Worm (Caenorhabditis elegans) whole organism, mixed stage, embryonic: Measurements from ENCODE around the gene hrde-1.

Experiments used
- M03D4.4 ChIP-seq: sonication (generic microtip); optimal IDR thresholded peaks from 2 replicates; lab custom pipeline; 2017; ENCODE audit warnings: mild to moderate bottlenecking, missing genetic modification characterization, missing compliant biosample characterization
- bed-3 ChIP-seq: fragments of 200-800 bp; sonication (Bioruptor generic); optimal IDR thresholded peaks from 3 replicates; lab custom pipeline; 2018; ENCODE audit warnings: mild to moderate bottlenecking, missing genetic modification characterization, moderate library complexity, missing compliant biosample characterization
- blmp-1 ChIP-seq: fragments of 150-350 bp; optimal IDR thresholded peaks from 2 replicates; lab custom pipeline; 2014; ENCODE audit warnings: missing biosample characterization, missing genetic modification characterization
- ceh-39 ChIP-seq: fragments of 150-350 bp; optimal IDR thresholded peaks from 2 replicates; lab custom pipeline; 2014; ENCODE audit warnings: missing biosample characterization, missing genetic modification characterization
- ceh-43 ChIP-seq: fragments of 200-800 bp; sonication (Bioruptor generic); optimal IDR thresholded peaks from 2 replicates; lab custom pipeline; 2018; ENCODE audit warnings: mild to moderate bottlenecking, missing genetic modification characterization, moderate library complexity, missing compliant biosample characterization
- ceh-83 ChIP-seq: fragments of 200-800 bp; sonication (Bioruptor generic); optimal IDR thresholded peaks from 2 replicates; lab custom pipeline; 2018; ENCODE audit warnings: mild to moderate bottlenecking, missing genetic modification characterization, missing compliant biosample characterization
- ces-1 ChIP-seq: fragments of 150-350 bp; optimal IDR thresholded peaks from 2 replicates; lab custom pipeline; 2014; ENCODE audit warnings: missing biosample characterization, missing genetic modification reagents, missing genetic modification characterization
- cnd-1 ChIP-seq: fragments of 200-800 bp; sonication (Bioruptor generic); optimal IDR thresholded peaks from 2 replicates; lab custom pipeline; 2018; ENCODE audit warnings: mild to moderate bottlenecking, missing genetic modification characterization, missing compliant biosample characterization
- drap-1 ChIP-seq: fragments of 200-800 bp; sonication (Bioruptor generic); optimal IDR thresholded peaks from 3 replicates; lab custom pipeline; 2018; ENCODE audit warnings: mild to moderate bottlenecking, missing genetic modification characterization, missing compliant biosample characterization
- elt-1 ChIP-seq: sonication (generic microtip); optimal IDR thresholded peaks from 2 replicates; lab custom pipeline; 2017; ENCODE audit warnings: missing genetic modification characterization, mild to moderate bottlenecking, missing compliant biosample characterization, antibody characterized with exemption, moderate library complexity, borderline replicate concordance; ENCODE audit not compliant: insufficient read depth
- elt-3 ChIP-seq: fragments of 150-350 bp; optimal IDR thresholded peaks from 2 replicates; lab custom pipeline; 2014; ENCODE audit warnings: missing biosample characterization, missing genetic modification characterization
- flh-1 ChIP-seq: fragments of 200-800 bp; sonication (Bioruptor generic); optimal IDR thresholded peaks from 2 replicates; lab custom pipeline; 2018; ENCODE audit warnings: mild to moderate bottlenecking, missing genetic modification characterization, moderate library complexity, missing compliant biosample characterization
- ham-2 ChIP-seq: fragments of 200-800 bp; sonication (Bioruptor generic); optimal IDR thresholded peaks from 2 replicates; lab custom pipeline; 2018; ENCODE audit warnings: mild to moderate bottlenecking, missing genetic modification characterization, missing compliant biosample characterization
- hlh-1 ChIP-seq: fragments of 150-350 bp; optimal IDR thresholded peaks from 2 replicates; lab custom pipeline; 2014; ENCODE audit warnings: missing biosample characterization, missing genetic modification reagents, missing genetic modification characterization
- lin-13 ChIP-seq: fragments of 150-350 bp; optimal IDR thresholded peaks from 2 replicates; lab custom pipeline; 2014; ENCODE audit warnings: missing biosample characterization, missing genetic modification characterization
- lin-32 ChIP-seq: fragments of 200-800 bp; sonication (Bioruptor generic); optimal IDR thresholded peaks from 2 replicates; lab custom pipeline; 2018; ENCODE audit warnings: mild to moderate bottlenecking, missing genetic modification characterization, missing compliant biosample characterization
- lsy-2 ChIP-seq: fragments of 150-350 bp; optimal IDR thresholded peaks from 2 replicates; lab custom pipeline; 2014; ENCODE audit warnings: missing biosample characterization, missing genetic modification characterization
- mab-5 ChIP-seq: fragments of 150-350 bp; optimal IDR thresholded peaks from 2 replicates; lab custom pipeline; 2014; ENCODE audit warnings: missing biosample characterization, missing genetic modification characterization
- mep-1 ChIP-seq: fragments of 150-350 bp; optimal IDR thresholded peaks from 2 replicates; lab custom pipeline; 2017; ENCODE audit warnings: missing biosample characterization, missing genetic modification reagents, missing genetic modification characterization, inconsistent platforms
- mls-2 ChIP-seq: sonication (generic microtip); optimal IDR thresholded peaks from 2 replicates; lab custom pipeline; 2016; ENCODE audit warnings: mild to moderate bottlenecking, missing genetic modification characterization, moderate library complexity, missing compliant biosample characterization
- nhr-12 ChIP-seq: fragments of 150-350 bp; optimal IDR thresholded peaks from 2 replicates; lab custom pipeline; 2014; ENCODE audit warnings: missing biosample characterization, missing genetic modification characterization
- nhr-2 ChIP-seq: fragments of 150-350 bp; optimal IDR thresholded peaks from 2 replicates; lab custom pipeline; 2014; ENCODE audit warnings: missing biosample characterization, missing genetic modification characterization
- nhr-237 ChIP-seq: fragments of 150-350 bp; optimal IDR thresholded peaks from 2 replicates; lab custom pipeline; 2014; ENCODE audit warnings: missing biosample characterization, missing genetic modification characterization
- nhr-28 ChIP-seq: fragments of 150-350 bp; optimal IDR thresholded peaks from 2 replicates; lab custom pipeline; 2014; ENCODE audit warnings: missing biosample characterization, missing genetic modification characterization
- nhr-76 ChIP-seq: sonication (generic microtip); optimal IDR thresholded peaks from 2 replicates; lab custom pipeline; 2017; ENCODE audit warnings: missing biosample characterization, missing genetic modification characterization
- pha-4 ChIP-seq: fragments of 150-350 bp; optimal IDR thresholded peaks from 2 replicates; lab custom pipeline; 2018; ENCODE audit warnings: missing biosample characterization, missing genetic modification reagents, missing genetic modification characterization
- sem-2 ChIP-seq: fragments of 200-800 bp; sonication (Bioruptor generic); optimal IDR thresholded peaks from 2 replicates; lab custom pipeline; 2018; ENCODE audit warnings: mild to moderate bottlenecking, missing genetic modification characterization, missing compliant biosample characterization
- snpc-4 ChIP-seq: fragments of 150-350 bp; optimal IDR thresholded peaks from 2 replicates; lab custom pipeline; 2014; ENCODE audit warnings: missing biosample characterization, missing genetic modification characterization
- sptf-1 ChIP-seq: sonication (generic microtip); optimal IDR thresholded peaks from 2 replicates; lab custom pipeline; 2017; ENCODE audit warnings: mild to moderate bottlenecking, missing genetic modification characterization, moderate library complexity, missing compliant biosample characterization
- tbx-8 ChIP-seq: fragments of 200-800 bp; sonication (Bioruptor generic); optimal IDR thresholded peaks from 2 replicates; lab custom pipeline; 2018; ENCODE audit warnings: mild to moderate bottlenecking, missing genetic modification characterization, moderate library complexity, missing compliant biosample characterization
- unc-120 ChIP-seq: sonication (generic microtip); optimal IDR thresholded peaks from 2 replicates; lab custom pipeline; 2017; ENCODE audit warnings: missing genetic modification characterization, missing compliant biosample characterization; ENCODE audit not compliant: poor library complexity, severe bottlenecking
- unc-39 ChIP-seq: fragments of 150-350 bp; optimal IDR thresholded peaks from 2 replicates; lab custom pipeline; 2014; ENCODE audit warnings: missing biosample characterization, missing genetic modification characterization
- unc-62 ChIP-seq: fragments of 150-350 bp; optimal IDR thresholded peaks from 2 replicates; lab custom pipeline; 2014; ENCODE audit warnings: missing biosample characterization, missing genetic modification reagents, missing genetic modification characterization
- zip-8 ChIP-seq: fragments of 150-350 bp; optimal IDR thresholded peaks from 2 replicates; lab custom pipeline; 2014; ENCODE audit warnings: missing biosample characterization, missing genetic modification characterization
- ztf-11 ChIP-seq: fragments of 150-350 bp; optimal IDR thresholded peaks from 2 replicates; lab custom pipeline; 2014; ENCODE audit warnings: missing biosample characterization, missing genetic modification characterization

hrde-1 gene

DNA sequence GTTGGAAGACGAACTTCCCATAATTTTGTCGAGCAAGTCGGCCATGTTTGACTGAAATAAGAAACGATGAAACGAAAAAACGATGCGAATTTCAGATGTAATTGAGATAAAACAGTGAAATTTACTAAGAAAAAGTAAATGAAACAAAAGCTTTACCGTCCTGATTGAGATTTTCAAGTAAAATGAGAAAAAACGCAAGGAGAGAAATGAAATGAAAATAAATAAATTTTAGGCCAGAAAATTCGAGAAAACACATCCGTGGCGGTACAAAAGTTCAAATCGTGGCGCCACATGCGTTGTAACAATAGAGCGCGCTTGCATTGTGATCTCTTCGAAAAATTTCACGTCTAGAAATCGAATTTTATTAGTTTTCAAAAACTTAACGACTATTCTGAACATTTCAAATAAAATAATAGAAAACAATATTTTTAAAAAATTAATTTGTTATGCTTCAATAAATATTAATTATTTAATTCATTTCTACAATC, at the start of gene hrde-1, which contains the start of gene C16C10.13:
hrde-1 (minus strand) TSS at position 51 of the 488 bp plus-strand sequence.
C16C10.13 (plus strand) TSS at position 332 of the 488 bp plus-strand sequence.
- TF ChIP-seq lin-13 = no peak
- no peak for TF ChIP-seq lin-32 (GFP tag; lab: Kevin White, UChicago)
- TF ChIP-seq blmp-1 (tag; lab: Kevin White, UChicago) = no peak
- TF ChIP-seq snpc-4 (tag; lab: Kevin White, UChicago) = no peak

ce11 chrIII:4224722-4225121, 48.8 kb upstream of the hrde-1 start:
- TF ChIP-seq sptf-1 (tag; lab: Kevin White, UChicago) (no peak), lsy-2 (tag; lab: Kevin White, UChicago) (no peak), ceh-39 (no peak), ceh-43 (no peak), hlh-1 (tag; lab: Kevin White, UChicago) (no peak), drap-1 (GFP tag; lab: Kevin White, UChicago) (no peak), pha-4 (tag; lab: Kevin White, UChicago) (no peak), lin-13 (no peak), tbx-8 (no peak), zip-8 (tag; lab: Kevin White, UChicago) (no peak), mls-2 (tag; lab: Kevin White, UChicago) (no peak), nhr-76 (tag; lab: Kevin White, UChicago) (no peak), mab-5 (tag; lab: Kevin White, UChicago) (no peak), ceh-83 (GFP tag; lab: Kevin White, UChicago) (no peak), ham-2 (GFP tag; lab: Kevin White, UChicago) (no peak), blmp-1 (tag; lab: Kevin White, UChicago) (no peak), ces-1 (GFP tag; lab: Kevin White, UChicago) (no peak)

ce11 chrIII:4223668-4224127, 47.7 kb upstream of the hrde-1 start:
- TF ChIP-seq pha-4 (tag; lab: Kevin White, UChicago) = peak; percentile 9
- TF ChIP-seq mep-1 (tag; lab: Kevin White, UChicago) = peak; percentile 87
- TF ChIP-seq snpc-4 (tag; lab: Kevin White, UChicago) = no peak
- no peak for TF ChIP-seq mab-5 (tag; lab: Kevin White, UChicago)
- no peak for TF ChIP-seq unc-39
- peak; percentile 67 for TF ChIP-seq nhr-237 (tag; lab: Kevin White, UChicago)
- peak; percentile 92 for TF ChIP-seq unc-62 (GFP tag; lab: Kevin White, UChicago)
- TF ChIP-seq hlh-1 (tag; lab: Kevin White, UChicago) = peak; percentile 68
- peak; percentile 42 for TF ChIP-seq lsy-2 (tag; lab: Kevin White, UChicago)
- TF ChIP-seq nhr-76 (tag; lab: Kevin White, UChicago) = no peak
- TF ChIP-seq ces-1 (GFP tag; lab: Kevin White, UChicago) = peak; percentile 83
- TF ChIP-seq elt-3 = no peak
- no peak for TF ChIP-seq ceh-39
- TF ChIP-seq unc-120 (tag; lab: Kevin White, UChicago) = peak; percentile 94
- no peak for TF ChIP-seq cnd-1 (tag; lab: Kevin White, UChicago)
- TF ChIP-seq flh-1 (GFP tag; lab: Kevin White, UChicago) = no peak
- no peak for TF ChIP-seq nhr-12 (tag; lab: Kevin White, UChicago)
- no peak for TF ChIP-seq elt-1 (tag; lab: Kevin White, UChicago)
- TF ChIP-seq sptf-1 (tag; lab: Kevin White, UChicago) = peak; percentile 41
- no peak for TF ChIP-seq ztf-11 (tag; lab: Kevin White, UChicago)
- no peak for TF ChIP-seq nhr-2 (tag; lab: Kevin White, UChicago)
- TF ChIP-seq lin-13 = no peak
- TF ChIP-seq sem-2 = no peak
- TF ChIP-seq ceh-83 (GFP tag; lab: Kevin White, UChicago) = no peak
- no peak for TF ChIP-seq nhr-28
- TF ChIP-seq tbx-8 = peak; percentile 24
- TF ChIP-seq ham-2 (GFP tag; lab: Kevin White, UChicago) = peak; percentile 71
- no peak for TF ChIP-seq lin-32 (GFP tag; lab: Kevin White, UChicago)
- peak; percentile 61 for TF ChIP-seq mls-2 (tag; lab: Kevin White, UChicago)
- TF ChIP-seq blmp-1 (tag; lab: Kevin White, UChicago) = no peak
- TF ChIP-seq zip-8 (tag; lab: Kevin White, UChicago) = no peak
- peak; percentile 26 for TF ChIP-seq drap-1 (GFP tag; lab: Kevin White, UChicago)
- peak; percentile 19 for TF ChIP-seq M03D4.4 (tag; lab: Kevin White, UChicago)
- no peak for TF ChIP-seq ceh-43
- no peak for TF ChIP-seq bed-3 (GFP tag; lab: Kevin White, UChicago)
